Fruit fly (Drosophila melanogaster): ENCODE measurements around the gene CG6661.
A peak's percentile ranks its signal among the peaks of the same experiment; 100 is the strongest.

CG6661 gene

dm6 chr3L:14006704-14007126, 27.9 kb upstream of the CG6661 start (continued):
- TF ChIP-seq Oaz (GFP tag; IDR thresholded peaks at IDR 0.05) (no peak), E2f2 (GFP tag; IDR thresholded peaks at IDR 0.05) (peak; percentile 31; the same call in 1 of the 2 replicates), trem (tag; optimal IDR thresholded peaks at IDR 0.05) (no peak), Dll (GFP tag; IDR thresholded peaks at IDR 0.05; ENCODE audit: partially characterized antibody) (no peak), CG7963 (GFP tag; IDR thresholded peaks at IDR 0.05; ENCODE audit: partially characterized antibody) (no peak), Doc2 (GFP tag; IDR thresholded peaks at IDR 0.05) (no peak), pum (GFP tag; optimal IDR thresholded peaks at IDR 0.05) (no peak), chm (GFP tag; IDR thresholded peaks at IDR 0.05) (no peak), exex (tag; optimal IDR thresholded peaks at IDR 0.05) (no peak), ara (GFP tag; IDR thresholded peaks at IDR 0.05) (no peak), inv (GFP tag; IDR thresholded peaks at IDR 0.05; ENCODE audit: partially characterized antibody) (no peak), trh (GFP tag; optimal IDR thresholded peaks at IDR 0.05) (no peak), Myb (GFP tag; optimal IDR thresholded peaks at IDR 0.05) (no peak), CG2875 (GFP tag; optimal IDR thresholded peaks at IDR 0.05) (no peak), corto (GFP tag; optimal IDR thresholded peaks at IDR 0.05) (no peak), CG30403 (GFP tag; optimal IDR thresholded peaks at IDR 0.05) (no peak), CG12104 (GFP tag; optimal IDR thresholded peaks at IDR 0.05) (no peak), mld (GFP tag; IDR thresholded peaks at IDR 0.05; ENCODE audit: partially characterized antibody) (no peak), BtbVII (GFP tag; optimal IDR thresholded peaks at IDR 0.05) (no peak), CG16815 (GFP tag; optimal IDR thresholded peaks at IDR 0.05) (no peak), Hr78 (GFP tag; optimal IDR thresholded peaks at IDR 0.05) (no peak), eve (GFP tag; optimal IDR thresholded peaks at IDR 0.05) (no peak), wdn (GFP tag; IDR thresholded peaks at IDR 0.05) (no peak), crc (GFP tag; optimal IDR thresholded peaks at IDR 0.05) (no peak), fd3F (GFP tag; optimal IDR thresholded peaks at IDR 0.05) (no peak), Ssrp (tag; optimal IDR thresholded peaks at IDR 0.05) (no peak), ERR (GFP tag; optimal IDR thresholded peaks at IDR 0.05) (no peak), unpg (GFP tag; optimal IDR thresholded peaks at IDR 0.05) (no peak), CG17359 (tag; optimal IDR thresholded peaks at IDR 0.05) (peak; percentile 1), az2 (GFP tag; optimal IDR thresholded peaks at IDR 0.05) (no peak), Awh (GFP tag; IDR thresholded peaks at IDR 0.05) (no peak), dpn (GFP tag; optimal IDR thresholded peaks at IDR 0.05) (no peak), D19B (GFP tag; optimal IDR thresholded peaks at IDR 0.05) (no peak), Max (GFP tag; optimal IDR thresholded peaks at IDR 0.05) (no peak), CG5245 (GFP tag; optimal IDR thresholded peaks at IDR 0.05) (no peak), BEAF-32 (GFP tag; optimal IDR thresholded peaks at IDR 0.05) (peak; percentile 23), CG9932 (GFP tag; IDR thresholded peaks at IDR 0.05) (no peak), CG3847 (GFP tag; IDR thresholded peaks at IDR 0.05) (0 out of 2 replicates have a peak, but pooled peaks have one; percentile 25), CG4424 (GFP tag; optimal IDR thresholded peaks at IDR 0.05) (no peak), hb (GFP tag; IDR thresholded peaks at IDR 0.05; ENCODE audit: partially characterized antibody) (no peak), Poxn (GFP tag; IDR thresholded peaks at IDR 0.05) (no peak), C15 (GFP tag; IDR thresholded peaks at IDR 0.05) (no peak), CG17385 (GFP tag; optimal IDR thresholded peaks at IDR 0.05) (no peak), HLH54F (GFP tag; optimal IDR thresholded peaks at IDR 0.05) (no peak), zfh2 (GFP tag; optimal IDR thresholded peaks at IDR 0.05) (no peak), pita (GFP tag; optimal IDR thresholded peaks at IDR 0.05) (no peak), CG34422 (GFP tag; IDR thresholded peaks at IDR 0.05) (0 out of 3 replicates have a peak, but pooled peaks have one; percentile 45), CG2889 (GFP tag; IDR thresholded peaks at IDR 0.05) (no peak), rib (GFP tag; IDR thresholded peaks at IDR 0.05) (no peak), CG3838 (GFP tag; optimal IDR thresholded peaks at IDR 0.05) (no peak), Eip74EF (GFP tag; optimal IDR thresholded peaks at IDR 0.05) (no peak)
